Fruit fly (Drosophila melanogaster) whole organism: ENCODE measurements around the gene Tyler.

Experiments
- CG8478 ChIP-seq: fragments of >200 bp; optimal IDR thresholded peaks from 2 replicates; lab custom pipeline; 2018; ENCODE audit warnings: inconsistent platforms
- Dll ChIP-seq: fragments of >200 bp; optimal IDR thresholded peaks from 2 replicates; lab custom pipeline; 2017
- EcR ChIP-seq, 2 experiments: fragments of >200 bp; optimal IDR thresholded peaks; 2 replicates each; lab custom pipeline; 2017; ENCODE audit warnings: missing biosample characterization in 2 of 2, missing genetic modification characterization in 2 of 2, missing genetic modification reagents in 2 of 2
- pan ChIP-seq: fragments of >200 bp; optimal IDR thresholded peaks from 2 replicates; lab custom pipeline; 2017
- psq ChIP-seq: fragments of >200 bp; optimal IDR thresholded peaks from 2 replicates; lab custom pipeline; 2017
- usp ChIP-seq: fragments of >200 bp; optimal IDR thresholded peaks from 2 replicates; lab custom pipeline; 2017; ENCODE audit warnings: missing biosample characterization, missing genetic modification characterization, mixed read lengths

Tyler gene

DNA sequence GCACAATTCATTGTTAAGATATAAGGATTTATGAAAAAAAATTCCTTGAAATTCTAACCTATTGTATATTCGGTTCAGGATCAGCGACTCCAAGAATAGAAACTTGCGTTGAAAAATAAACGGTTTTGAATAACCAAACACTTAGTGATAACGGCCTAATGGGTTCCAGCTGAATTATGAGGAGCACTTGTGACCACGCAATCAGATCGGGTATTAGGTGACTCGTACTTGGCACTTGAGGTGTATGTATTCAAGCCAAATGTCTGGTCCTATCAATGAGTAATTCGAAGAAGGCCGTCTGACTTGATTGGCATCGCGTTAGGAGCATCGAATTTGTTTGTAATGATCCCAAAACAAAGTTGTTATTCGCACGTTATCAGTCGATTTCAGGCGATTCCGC lies 20.7 kb upstream of the Tyler start:
- TF ChIP-seq Dll (lab: Kevin White, UChicago) (no peak), CG8478 (lab: Kevin White, UChicago) (no peak), EcR (GFP tag; optimal IDR thresholded peaks at IDR 0.05; lab: Kevin White, UChicago) (no peak), usp (no peak), pan (lab: Kevin White, UChicago) (no peak), psq (lab: Kevin White, UChicago) (no peak)

- TF ChIP-seq usp (no peak), EcR (GFP tag; optimal IDR thresholded peaks at IDR 0.05; lab: Kevin White, UChicago) (no peak)
Observed at dm6 chrX:19592309-19592708, 19.0 kb upstream of the Tyler start, which contains the start of gene CG14205. Gene CG14205, plus strand, starts transcription at chrX:19592609.

dm6 chrX:19595862-19596261 lies 15.5 kb upstream of the Tyler start:
- TF ChIP-seq Dll (lab: Kevin White, UChicago) (no peak), EcR (GFP tag; optimal IDR thresholded peaks at IDR 0.05; lab: Kevin White, UChicago) (no peak), usp (no peak), psq (lab: Kevin White, UChicago) (no peak), CG8478 (lab: Kevin White, UChicago) (no peak), pan (lab: Kevin White, UChicago) (no peak)

dm6 chrX:19597684-19598363 lies 13.5 kb upstream of the Tyler start, which contains the start of gene RpS10b:
Gene RpS10b, plus strand, starts transcription at chrX:19598031.
- TF ChIP-seq usp (no peak), Dll (lab: Kevin White, UChicago) (no peak), EcR (GFP tag; optimal IDR thresholded peaks at IDR 0.05; lab: Kevin White, UChicago) (no peak), pan (lab: Kevin White, UChicago) (no peak), psq (lab: Kevin White, UChicago) (no peak), CG8478 (lab: Kevin White, UChicago) (no peak)

dm6 chrX:19598503-19598902 lies 12.8 kb upstream of the Tyler start:
- no peak for TF ChIP-seq CG8478 (lab: Kevin White, UChicago)
- TF ChIP-seq Dll (lab: Kevin White, UChicago) = no peak
- TF ChIP-seq EcR (GFP tag; optimal IDR thresholded peaks at IDR 0.05; lab: Kevin White, UChicago) = no peak
- TF ChIP-seq pan (lab: Kevin White, UChicago) = no peak
- TF ChIP-seq usp = no peak
- no peak for TF ChIP-seq psq (lab: Kevin White, UChicago)

DNA sequence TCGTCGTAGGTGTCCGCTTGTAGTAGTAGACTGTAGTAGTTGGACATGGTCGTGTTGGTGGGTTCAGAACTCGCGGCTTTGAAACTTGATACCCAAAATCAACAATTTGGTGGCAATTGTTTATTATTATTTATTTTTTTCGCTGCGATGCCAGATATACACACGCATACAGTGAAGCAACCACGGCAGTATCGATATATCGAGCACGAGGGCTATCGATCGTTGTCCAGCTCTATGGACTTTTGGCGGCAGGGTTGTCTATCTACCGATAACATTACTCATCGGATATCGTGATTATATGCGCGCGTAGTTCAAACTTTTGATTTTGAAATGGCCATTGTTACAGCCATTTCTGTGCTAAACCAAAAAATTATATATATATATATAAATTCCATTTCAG lies 9.7 kb upstream of the Tyler start, which contains the start of gene CG14220:
Gene CG14220, minus strand, starts transcription at position 208 of the 400 bp plus-strand sequence.
- TF ChIP-seq pan (lab: Kevin White, UChicago) (no peak), CG8478 (lab: Kevin White, UChicago) (no peak), EcR (GFP tag; optimal IDR thresholded peaks at IDR 0.05; lab: Kevin White, UChicago) (no peak), Dll (lab: Kevin White, UChicago) (no peak), usp (no peak), psq (lab: Kevin White, UChicago) (no peak)

DNA sequence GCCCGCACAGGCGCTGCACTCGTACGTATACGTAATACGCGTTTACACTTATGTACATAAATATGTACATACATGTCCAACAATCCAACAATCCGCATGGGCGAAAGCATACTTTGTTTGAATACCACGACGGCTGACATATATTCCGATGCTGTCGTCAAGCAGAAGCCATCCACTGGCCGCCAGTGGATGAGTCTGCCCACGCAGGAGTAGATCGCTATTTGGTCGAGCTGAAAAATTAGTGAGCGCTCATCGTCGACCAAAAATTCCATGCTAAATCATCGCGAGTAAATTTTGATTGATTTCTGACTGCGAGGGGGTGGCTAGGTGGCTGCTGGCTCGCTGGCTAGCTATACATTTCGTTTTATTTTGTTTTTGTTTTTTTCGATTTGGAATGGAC lies 8.8 kb upstream of the Tyler start:
- no peak for TF ChIP-seq EcR (GFP tag; optimal IDR thresholded peaks at IDR 0.05; lab: Kevin White, UChicago)
- no peak for TF ChIP-seq usp
- TF ChIP-seq pan (lab: Kevin White, UChicago) = no peak
- no peak for TF ChIP-seq Dll (lab: Kevin White, UChicago)
- no peak for TF ChIP-seq psq (lab: Kevin White, UChicago)
- no peak for TF ChIP-seq CG8478 (lab: Kevin White, UChicago)

DNA sequence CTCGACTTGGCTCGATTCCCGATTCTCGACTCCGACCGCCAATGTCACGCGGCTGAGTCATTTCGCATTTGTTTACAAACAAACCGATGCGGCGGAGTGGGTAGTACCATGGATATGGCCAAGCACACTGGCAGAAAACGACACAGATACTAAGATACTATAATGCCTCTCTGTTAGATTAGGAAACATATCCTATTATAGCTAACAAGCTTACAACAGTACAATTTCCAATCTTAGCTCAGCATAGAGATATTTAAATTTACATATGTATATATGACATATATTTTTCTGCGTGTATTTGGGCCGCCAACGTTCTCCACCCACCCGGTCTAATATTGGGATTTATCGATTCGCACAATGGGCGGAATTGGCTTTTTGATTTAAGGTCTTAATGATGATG lies 7.4 kb upstream of the Tyler start:
- TF ChIP-seq Dll (lab: Kevin White, UChicago) (no peak), psq (lab: Kevin White, UChicago) (no peak)

dm6 chrX:19604997-19605396 lies 6.3 kb upstream of the Tyler start, which contains the start of gene CG14207:
Gene CG14207, plus strand, starts transcription at chrX:19605199.
- TF ChIP-seq psq (lab: Kevin White, UChicago) (no peak), CG8478 (lab: Kevin White, UChicago) (no peak)

DNA sequence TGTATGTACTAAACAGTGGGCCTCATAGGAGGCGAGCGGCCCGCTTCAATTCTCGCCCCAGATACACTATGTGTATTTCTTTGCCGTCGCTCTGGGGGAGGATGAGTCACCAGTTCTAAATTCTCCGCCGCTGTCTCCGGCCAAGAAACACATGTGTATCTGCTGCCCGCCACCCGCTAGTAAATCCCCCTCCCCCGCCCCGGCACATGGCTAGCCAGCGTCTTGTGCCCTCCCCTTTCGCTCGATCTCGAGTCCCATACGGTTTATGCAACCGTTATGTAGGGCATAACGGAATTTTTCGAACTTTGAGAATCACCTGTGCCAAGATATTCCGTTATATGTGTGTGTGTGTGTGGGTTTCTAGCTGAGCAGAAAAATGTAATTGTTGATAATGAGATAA lies 5.4 kb upstream of the Tyler start:
- TF ChIP-seq psq (lab: Kevin White, UChicago) (no peak), Dll (lab: Kevin White, UChicago) (no peak), usp (no peak), CG8478 (lab: Kevin White, UChicago) (no peak), EcR (GFP tag; optimal IDR thresholded peaks at IDR 0.05; lab: Kevin White, UChicago) (no peak)

DNA sequence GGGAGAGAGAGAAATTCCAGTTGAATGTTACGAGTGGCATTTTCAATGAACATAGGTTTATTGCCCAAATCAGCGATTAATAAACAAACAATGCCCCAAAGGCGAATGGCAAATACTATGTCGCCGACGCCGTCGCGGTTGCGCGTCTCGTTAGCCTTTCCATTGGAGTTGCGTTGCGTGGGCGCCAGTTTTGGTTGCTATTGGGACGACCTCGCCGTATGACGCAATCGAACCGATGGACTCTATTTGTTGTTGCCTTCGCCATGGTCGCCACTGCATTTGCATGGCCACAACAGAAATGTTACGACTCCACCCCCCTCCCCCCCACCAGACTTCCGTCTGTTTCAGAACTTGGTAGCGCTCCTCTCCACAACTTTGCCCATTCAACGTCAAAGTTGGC lies 4.8 kb upstream of the Tyler start:
- no peak for TF ChIP-seq pan (lab: Kevin White, UChicago)
- no peak for TF ChIP-seq CG8478 (lab: Kevin White, UChicago)
- TF ChIP-seq Dll (lab: Kevin White, UChicago) = no peak
- TF ChIP-seq psq (lab: Kevin White, UChicago) = no peak
- TF ChIP-seq EcR (GFP tag; optimal IDR thresholded peaks at IDR 0.05; lab: Kevin White, UChicago) = no peak
- TF ChIP-seq usp = no peak

- TF ChIP-seq usp (no peak), Dll (lab: Kevin White, UChicago) (no peak), psq (lab: Kevin White, UChicago) (no peak), EcR (GFP tag; optimal IDR thresholded peaks at IDR 0.05; lab: Kevin White, UChicago) (no peak), CG8478 (lab: Kevin White, UChicago) (no peak), pan (lab: Kevin White, UChicago) (no peak)
Observed at dm6 chrX:19606971-19607370, 4.4 kb upstream of the Tyler start.
